Fruit fly (Drosophila melanogaster) whole organism, wandering third instar larva: ENCODE results near the gene Rph.
A peak's percentile ranks its signal among the peaks of the same experiment; 100 is the strongest.

Source experiments
- Abd-B ChIP-seq: fragments of >200 bp; optimal IDR thresholded peaks from 2 replicates; lab custom pipeline; 2017; ENCODE audit warnings: missing biosample characterization, missing genetic modification characterization
- CG32264 ChIP-seq: fragments of 200-800 bp; sonication (Bioruptor generic); optimal IDR thresholded peaks from 2 replicates; lab custom pipeline; 2016; ENCODE audit warnings: missing biosample characterization, missing genetic modification characterization
- CG9705 ChIP-seq: fragments of 200-800 bp; sonication (Bioruptor generic); optimal IDR thresholded peaks from 2 replicates; lab custom pipeline; 2018; ENCODE audit warnings: missing biosample characterization, mild to moderate bottlenecking, missing genetic modification characterization
- Dfd ChIP-seq: fragments of >200 bp; optimal IDR thresholded peaks from 2 replicates; lab custom pipeline; 2017; ENCODE audit warnings: missing biosample characterization, missing genetic modification characterization
- Dif ChIP-seq: fragments of 200-275, 200-300 bp; sonication (Bioruptor generic); optimal IDR thresholded peaks from 2 replicates; lab custom pipeline; 2018; ENCODE audit warnings: missing biosample characterization, missing genetic modification characterization; ENCODE audit not compliant: partially characterized antibody
- GATAd ChIP-seq: sonication (Bioruptor generic); optimal IDR thresholded peaks from 2 replicates; lab custom pipeline; 2016; ENCODE audit warnings: missing biosample characterization, missing genetic modification characterization
- HLH106 ChIP-seq: fragments of 200-800 bp; optimal IDR thresholded peaks from 3 replicates; lab custom pipeline; 2019; ENCODE audit warnings: missing biosample characterization, mild to moderate bottlenecking, missing genetic modification characterization, moderate library complexity
- Hnf4 ChIP-seq: fragments of 200-800 bp; sonication (Bioruptor generic); optimal IDR thresholded peaks from 2 replicates; lab custom pipeline; 2016; ENCODE audit warnings: missing biosample characterization, mild to moderate bottlenecking, missing genetic modification characterization
- Hr78 ChIP-seq: fragments of >200 bp; optimal IDR thresholded peaks from 2 replicates; lab custom pipeline; 2017; ENCODE audit warnings: missing biosample characterization, missing genetic modification characterization
- Hr83 ChIP-seq: fragments of 200-300 bp; sonication (Bioruptor generic); optimal IDR thresholded peaks from 2 replicates; lab custom pipeline; 2016; ENCODE audit warnings: missing biosample characterization, mild to moderate bottlenecking, missing genetic modification characterization, moderate library complexity; ENCODE audit not compliant: poor library complexity, severe bottlenecking
- Jra ChIP-seq: sonication (Bioruptor generic); optimal IDR thresholded peaks from 2 replicates; lab custom pipeline; 2016; ENCODE audit warnings: missing biosample characterization, missing genetic modification characterization
- N ChIP-seq: fragments of >200 bp; optimal IDR thresholded peaks from 2 replicates; lab custom pipeline; 2018; ENCODE audit warnings: missing biosample characterization, missing external identifiers, missing genetic modification characterization
- OdsH ChIP-seq: fragments of 200-800 bp; sonication (Bioruptor generic); optimal IDR thresholded peaks from 2 replicates; lab custom pipeline; 2016; ENCODE audit warnings: missing biosample characterization, mild to moderate bottlenecking, missing genetic modification characterization
- Rel ChIP-seq, 2 experiments: fragments of 200-800 bp; sonication (Bioruptor generic) in 1 of 2; optimal IDR thresholded peaks; 2 replicates in 1 of 2; 3 replicates in 1 of 2; lab custom pipeline; 2016 to 2019; ENCODE audit warnings: mild to moderate bottlenecking in 2 of 2, missing biosample characterization in 2 of 2, missing genetic modification characterization in 2 of 2, moderate library complexity in 1 of 2
- Sp1 ChIP-seq: fragments of 200-800 bp; sonication (Bioruptor generic); optimal IDR thresholded peaks from 3 replicates; lab custom pipeline; 2019; ENCODE audit warnings: missing biosample characterization, mild to moderate bottlenecking, missing genetic modification characterization, moderate library complexity
- brk ChIP-seq: fragments of 200-800 bp; sonication (Bioruptor generic); optimal IDR thresholded peaks from 2 replicates; lab custom pipeline; 2016; ENCODE audit warnings: missing biosample characterization, mild to moderate bottlenecking, missing genetic modification characterization
- dl ChIP-seq, 2 experiments: fragments of 175-275, 200-275 bp in 1 of 2; fragments of 200-275 bp in 1 of 2; sonication (Bioruptor generic); optimal IDR thresholded peaks; lab custom pipeline; 2018; ENCODE audit warnings: mild to moderate bottlenecking in 2 of 2, missing biosample characterization in 2 of 2, missing genetic modification characterization in 2 of 2, moderate library complexity in 2 of 2; ENCODE audit not compliant: partially characterized antibody in 2 of 2, insufficient read depth in 1 of 2
- ey ChIP-seq: fragments of 200-800 bp; sonication (Bioruptor generic); optimal IDR thresholded peaks from 2 replicates; lab custom pipeline; 2016; ENCODE audit warnings: missing biosample characterization, missing genetic modification characterization
- foxo ChIP-seq, 2 experiments: fragments of 200-800 bp; sonication (Bioruptor generic); optimal IDR thresholded peaks; 2 replicates in 1 of 2; 3 replicates in 1 of 2; lab custom pipeline; 2016 to 2017; ENCODE audit warnings: missing biosample characterization in 2 of 2, missing genetic modification characterization in 2 of 2
- fru ChIP-seq: fragments of 200-800 bp; sonication (Bioruptor generic); optimal IDR thresholded peaks from 3 replicates; lab custom pipeline; 2016; ENCODE audit warnings: missing biosample characterization, mild to moderate bottlenecking, missing genetic modification characterization
- h ChIP-seq: fragments of 200-800 bp; sonication (Bioruptor generic); optimal IDR thresholded peaks from 3 replicates; lab custom pipeline; 2016; ENCODE audit warnings: missing biosample characterization, mild to moderate bottlenecking, missing genetic modification characterization
- jim ChIP-seq: fragments of 175-275, 200-325 bp; sonication (Bioruptor generic); optimal IDR thresholded peaks from 2 replicates; lab custom pipeline; 2016; ENCODE audit warnings: missing biosample characterization, mild to moderate bottlenecking, missing genetic modification characterization
- lola ChIP-seq: fragments of >200 bp; optimal IDR thresholded peaks from 2 replicates; lab custom pipeline; 2017; ENCODE audit warnings: missing biosample characterization, missing genetic modification characterization
- pan ChIP-seq: fragments of >200 bp; optimal IDR thresholded peaks from 2 replicates; lab custom pipeline; 2017
- psq ChIP-seq: fragments of 200-800 bp; sonication (Bioruptor generic); optimal IDR thresholded peaks from 3 replicates; lab custom pipeline; 2017; ENCODE audit warnings: missing biosample characterization, mild to moderate bottlenecking, missing genetic modification characterization, moderate library complexity
- rgr ChIP-seq: fragments of 200-800 bp; sonication (Bioruptor generic); optimal IDR thresholded peaks from 3 replicates; lab custom pipeline; 2016; ENCODE audit warnings: missing biosample characterization, mild to moderate bottlenecking, missing genetic modification characterization
- tai ChIP-seq: sonication (Bioruptor generic); optimal IDR thresholded peaks from 2 replicates; lab custom pipeline; 2016; ENCODE audit warnings: missing biosample characterization, missing genetic modification characterization
- usp ChIP-seq: fragments of >200 bp; optimal IDR thresholded peaks from 2 replicates; lab custom pipeline; 2017; ENCODE audit warnings: missing biosample characterization, missing genetic modification characterization
- woc ChIP-seq: sonication (Bioruptor generic); optimal IDR thresholded peaks from 2 replicates; lab custom pipeline; 2016; ENCODE audit warnings: missing biosample characterization, mild to moderate bottlenecking, missing genetic modification characterization

Rph gene

DNA sequence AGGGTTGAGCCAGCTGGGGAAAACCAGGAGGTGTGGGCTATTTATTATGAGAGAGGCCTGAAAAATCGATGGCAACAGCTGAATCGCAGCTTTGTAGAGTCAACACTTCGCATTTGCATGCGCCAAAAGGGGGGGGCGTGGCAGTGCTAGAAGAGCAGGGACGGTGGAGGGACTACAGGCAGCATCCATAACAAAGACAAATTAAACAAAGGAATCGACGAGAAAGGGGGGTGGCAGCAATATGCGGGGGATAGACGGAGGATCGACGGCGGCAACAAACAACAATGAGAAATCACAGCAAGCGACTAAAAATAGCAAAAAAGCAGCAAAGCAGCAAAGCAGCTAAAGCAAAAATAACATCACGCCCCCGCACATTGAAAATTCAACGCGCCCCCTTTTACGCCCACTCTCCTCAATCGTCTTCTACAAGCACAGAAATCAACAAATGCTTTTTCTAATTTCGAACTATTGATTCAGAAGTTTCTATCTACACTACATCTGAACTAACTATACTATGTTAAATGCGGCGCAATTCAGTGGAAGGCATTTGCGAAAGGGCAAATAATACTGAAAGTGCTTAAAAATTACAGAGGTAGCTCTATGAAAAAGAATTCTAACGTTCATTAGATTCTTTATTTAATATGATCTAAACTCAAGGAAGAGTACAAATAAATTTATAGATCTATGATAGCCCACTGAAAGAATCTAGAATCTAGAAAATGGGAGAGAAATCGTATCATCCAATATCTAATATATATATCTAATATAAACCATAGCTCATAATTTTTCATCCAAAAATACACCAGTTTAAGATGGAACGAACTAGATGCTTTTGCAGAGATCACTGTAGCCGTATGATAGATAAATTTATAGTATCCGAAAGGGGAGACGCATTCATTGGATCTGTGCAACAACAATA lies 22.4 kb downstream of the Rph start:
- TF ChIP-seq Dif (no peak), Rel (GFP tag; optimal IDR thresholded peaks at IDR 0.05; lab: Kevin White, UChicago) (no peak), Rel (tag; optimal IDR thresholded peaks at IDR 0.05; lab: Kevin White, UChicago) (no peak), psq (GFP tag; lab: Kevin White, UChicago) (no peak), N (GFP tag; lab: Kevin White, UChicago) (no peak), Dfd (GFP tag; lab: Kevin White, UChicago) (no peak), foxo (GFP tag; optimal IDR thresholded peaks at IDR 0.05; lab: Kevin White, UChicago) (no peak), woc (GFP tag; lab: Kevin White, UChicago) (no peak), usp (GFP tag; lab: Kevin White, UChicago) (no peak), Jra (no peak), Hr83 (GFP tag; lab: Kevin White, UChicago) (no peak), Abd-B (GFP tag; lab: Kevin White, UChicago) (no peak), CG9705 (GFP tag; lab: Kevin White, UChicago) (no peak), Hr78 (no peak), OdsH (GFP tag; lab: Kevin White, UChicago) (no peak), rgr (GFP tag; lab: Kevin White, UChicago) (no peak), lola (GFP tag; lab: Kevin White, UChicago) (no peak), jim (no peak), tai (GFP tag; lab: Kevin White, UChicago) (no peak), Sp1 (GFP tag; lab: Kevin White, UChicago) (no peak), HLH106 (tag; lab: Kevin White, UChicago) (no peak)

DNA sequence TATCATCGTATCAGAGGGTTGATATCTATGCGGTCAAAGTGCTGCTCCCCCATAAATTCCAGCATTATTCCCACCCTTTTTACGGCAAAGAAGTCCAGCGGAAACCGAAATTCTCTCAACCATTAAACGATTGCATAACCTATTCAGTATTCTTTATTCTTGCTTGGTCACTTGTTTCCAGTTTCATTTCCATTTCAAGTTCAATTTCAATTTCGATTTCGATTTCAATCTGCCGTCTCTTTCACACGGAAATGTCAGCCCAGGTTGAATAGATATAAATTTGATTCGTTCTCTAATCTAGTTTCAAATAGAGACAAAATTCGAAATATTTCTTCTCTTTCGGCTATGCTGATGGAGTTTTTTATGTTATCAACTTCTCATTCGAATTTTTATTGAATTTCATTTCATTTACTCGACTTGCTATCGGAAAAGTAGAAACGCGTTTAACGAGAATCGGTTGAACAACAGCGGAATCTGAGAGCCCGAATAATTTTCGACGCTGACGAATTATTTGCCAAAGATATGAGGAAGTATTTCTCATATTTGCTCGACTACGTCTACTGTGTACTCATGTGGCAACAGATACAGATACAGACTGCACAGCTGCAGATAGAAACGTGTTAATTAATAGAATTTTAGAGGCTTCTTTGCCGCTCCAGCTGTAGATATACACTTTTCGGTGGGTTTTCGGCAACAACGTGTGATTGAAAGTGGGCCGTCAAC lies 24.6 kb downstream of the Rph start:
- TF ChIP-seq ey (no peak), Jra (no peak), pan (no peak), lola (GFP tag; lab: Kevin White, UChicago) (no peak), jim (no peak), CG32264 (no peak), Dfd (GFP tag; lab: Kevin White, UChicago) (no peak)

- TF ChIP-seq fru (GFP tag; lab: Kevin White, UChicago) (peak; percentile 30), ey (peak; percentile 26), HLH106 (tag; lab: Kevin White, UChicago) (peak; percentile 19), Hnf4 (GFP tag; lab: Kevin White, UChicago) (peak; percentile 17), pan (no peak), GATAd (GFP tag; lab: Kevin White, UChicago) (no peak), h (peak; percentile 43), dl (GFP tag; optimal IDR thresholded peaks at IDR 0.05; lab: Kevin White, UChicago; ENCODE audit: insufficient read depth in 1 of 2, partially characterized antibody in 2 of 2) (no peak), N (GFP tag; lab: Kevin White, UChicago) (no peak), foxo (GFP tag; optimal IDR thresholded peaks at IDR 0.05; lab: Kevin White, UChicago) (peak in 1 of 2 experiments; percentile 36), woc (GFP tag; lab: Kevin White, UChicago) (peak; percentile 64), brk (no peak), psq (GFP tag; lab: Kevin White, UChicago) (peak; percentile 38)
These were observed 25.7 kb downstream of the Rph start for dm6 chrX:10731801-10732200.

- TF ChIP-seq dl (GFP tag; optimal IDR thresholded peaks at IDR 0.05; lab: Kevin White, UChicago; ENCODE audit: insufficient read depth in 1 of 2, partially characterized antibody in 2 of 2), result no peak
These were observed 26.1 kb downstream of the Rph start for dm6 chrX:10731357-10731756.
